Worm (Caenorhabditis elegans) whole organism, dauer: ENCODE results near the gene F18F11.4.

Experiments used
- unc-62 ChIP-seq: sonication (generic microtip); optimal IDR thresholded peaks from 2 replicates; lab custom pipeline; 2017; ENCODE audit warnings: missing biosample characterization, missing genetic modification reagents, missing genetic modification characterization

F18F11.4 gene

DNA sequence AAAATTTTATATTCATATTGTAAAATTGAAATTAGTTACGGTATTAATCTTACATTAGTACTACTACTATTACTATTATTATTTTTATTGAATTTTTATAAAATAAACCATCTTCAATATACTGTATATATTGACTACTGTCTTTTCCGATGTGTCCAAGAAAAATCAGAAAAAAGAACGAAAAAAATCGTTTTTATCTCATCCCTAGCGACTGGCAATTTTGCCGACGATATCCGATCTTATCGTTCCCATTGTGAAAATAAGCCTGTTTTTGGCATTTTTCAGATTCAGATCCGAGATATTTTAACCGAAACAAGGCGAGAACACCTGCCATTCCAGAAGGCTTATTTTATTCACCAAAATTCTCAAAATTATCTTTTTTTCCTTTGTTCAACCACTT is at the start of gene F18F11.4:
TSS of gene F18F11.4 (plus strand) at position 301 of the 400 bp plus-strand sequence.
- no peak for TF ChIP-seq unc-62 (GFP tag; lab: Kevin White, UChicago)

DNA sequence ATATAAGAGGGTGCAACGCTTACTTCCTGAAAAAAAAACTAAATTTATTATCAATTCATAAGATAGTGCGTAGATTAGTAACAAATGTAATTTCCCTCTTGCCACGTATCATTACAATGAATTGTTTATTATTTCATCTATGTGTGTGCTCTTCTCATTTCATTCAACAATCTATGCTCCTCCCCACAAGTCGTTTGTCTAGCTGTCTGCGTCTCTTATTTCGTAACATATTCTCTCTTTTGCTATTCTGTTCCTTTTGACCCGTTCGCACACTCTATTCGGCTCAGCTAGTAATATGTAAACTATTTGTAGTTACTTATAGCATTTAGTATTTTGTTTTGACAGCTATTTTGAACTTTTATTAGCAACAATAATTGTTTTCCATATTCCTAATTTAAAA is 48.6 kb upstream of the F18F11.4 start:
- TF ChIP-seq unc-62 (GFP tag; lab: Kevin White, UChicago), result no peak

DNA sequence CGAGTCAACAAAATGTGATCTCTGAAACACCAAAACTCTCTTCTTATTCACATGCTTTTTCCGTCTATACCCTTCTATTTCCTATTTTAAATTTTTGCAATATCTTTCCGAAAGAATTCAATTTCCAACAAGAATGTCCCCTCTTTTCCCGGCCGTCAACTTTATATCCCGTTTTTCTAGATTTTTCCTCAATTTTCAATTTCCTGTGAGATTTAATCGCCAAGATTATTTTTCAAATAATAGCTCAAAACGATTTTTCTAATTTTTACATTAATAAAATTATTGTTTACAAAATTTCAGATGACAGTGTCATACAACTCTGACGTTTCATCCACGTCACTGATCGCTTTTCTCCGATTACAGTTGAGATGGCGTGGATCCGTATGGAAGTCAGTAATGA is 47.3 kb upstream of the F18F11.4 start, which contains the start of gene best-19:
TSS of gene best-19 (plus strand) at position 301 of the 400 bp plus-strand sequence.
- TF ChIP-seq unc-62 (GFP tag; lab: Kevin White, UChicago), result no peak

ce11 chrIV:288027-288426 is 42.6 kb upstream of the F18F11.4 start, which contains the start of gene T21D12.14:
T21D12.14 (minus strand) TSS chrIV:288127.
- no peak for TF ChIP-seq unc-62 (GFP tag; lab: Kevin White, UChicago)

ce11 chrIV:290387-290786 is 40.2 kb upstream of the F18F11.4 start:
- TF ChIP-seq unc-62 (GFP tag; lab: Kevin White, UChicago), result no peak

DNA sequence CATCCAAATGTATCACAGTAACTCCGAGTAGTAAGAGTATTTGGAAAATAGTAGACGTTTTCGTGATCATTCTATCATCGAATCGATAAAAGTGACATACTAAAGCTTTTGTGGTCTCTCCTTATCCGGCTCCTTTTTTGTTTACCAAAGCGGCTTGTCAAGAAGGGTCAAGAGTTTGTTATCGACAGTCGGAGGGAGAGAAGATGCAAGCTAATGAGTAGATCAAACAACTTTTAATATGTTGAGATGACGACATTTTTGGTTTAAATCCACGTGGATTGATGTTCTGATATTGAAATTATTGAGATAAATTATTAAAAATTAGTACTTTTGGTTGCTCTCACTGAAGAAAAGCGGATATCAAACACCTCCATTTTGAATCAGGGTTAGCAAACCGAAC is 39.3 kb upstream of the F18F11.4 start, which contains the start of gene T21D12.7:
TSS of gene T21D12.7 (minus strand) at position 101 of the 400 bp plus-strand sequence.
- no peak for TF ChIP-seq unc-62 (GFP tag; lab: Kevin White, UChicago)

DNA sequence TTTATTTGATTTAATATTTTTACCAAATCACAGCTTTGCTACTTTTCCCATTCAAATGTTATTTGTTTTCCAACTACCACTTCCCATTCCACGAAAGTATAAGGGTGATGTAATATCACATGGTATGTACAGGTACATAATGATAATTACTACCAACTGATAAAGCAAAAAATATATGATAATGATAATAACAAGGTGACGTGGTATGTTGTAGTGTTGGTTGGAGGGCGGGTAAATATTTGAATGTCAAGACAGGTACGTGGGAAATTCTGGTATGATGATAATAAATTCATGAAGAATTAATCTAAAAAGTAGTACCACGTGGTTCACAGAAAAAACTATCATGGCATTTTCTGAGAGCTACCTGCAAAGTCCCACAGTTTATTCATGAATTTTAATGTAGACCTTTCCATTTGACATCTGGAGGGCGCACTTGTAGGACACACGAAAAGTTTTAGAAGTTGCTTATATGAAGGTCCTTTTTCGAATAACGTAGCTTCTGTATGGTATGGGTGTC is 38.7 kb upstream of the F18F11.4 start:
- no peak for TF ChIP-seq unc-62 (GFP tag; lab: Kevin White, UChicago)

ce11 chrIV:293163-293755 is 37.4 kb upstream of the F18F11.4 start:
- no peak for TF ChIP-seq unc-62 (GFP tag; lab: Kevin White, UChicago)

DNA sequence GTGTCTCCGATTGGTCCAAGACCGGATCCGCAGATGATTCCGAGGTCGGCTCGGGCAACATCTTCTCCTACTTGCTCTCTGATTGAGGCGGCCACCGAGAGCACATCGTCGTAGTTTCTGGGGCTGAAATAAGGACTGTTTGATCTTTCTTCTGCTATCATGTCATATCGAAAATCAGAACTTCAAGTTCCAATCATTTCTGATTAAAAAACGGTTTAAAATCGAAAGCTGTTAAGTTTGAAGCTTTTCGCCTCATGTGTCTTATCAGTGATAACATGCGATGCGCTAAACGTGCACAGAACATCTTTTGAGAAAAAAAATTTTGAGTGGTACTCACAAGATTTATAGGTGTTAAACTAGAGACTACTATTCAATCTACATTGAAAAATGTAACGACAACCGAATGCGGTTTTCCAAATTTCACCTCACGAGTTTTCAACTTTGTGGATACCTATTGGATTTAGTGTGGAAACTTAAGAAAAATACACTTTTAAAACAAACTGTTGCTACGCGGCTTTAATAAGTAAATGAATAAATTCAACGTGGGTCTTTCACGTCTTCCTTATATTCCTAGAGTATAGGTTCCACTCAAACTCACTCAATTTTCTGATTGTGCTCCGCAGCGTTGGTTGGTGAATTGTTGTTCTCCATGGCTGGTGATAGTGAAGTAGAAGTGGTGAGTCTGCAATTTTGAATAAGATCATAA is 36.5 kb upstream of the F18F11.4 start:
- no peak for TF ChIP-seq unc-62 (GFP tag; lab: Kevin White, UChicago)

DNA sequence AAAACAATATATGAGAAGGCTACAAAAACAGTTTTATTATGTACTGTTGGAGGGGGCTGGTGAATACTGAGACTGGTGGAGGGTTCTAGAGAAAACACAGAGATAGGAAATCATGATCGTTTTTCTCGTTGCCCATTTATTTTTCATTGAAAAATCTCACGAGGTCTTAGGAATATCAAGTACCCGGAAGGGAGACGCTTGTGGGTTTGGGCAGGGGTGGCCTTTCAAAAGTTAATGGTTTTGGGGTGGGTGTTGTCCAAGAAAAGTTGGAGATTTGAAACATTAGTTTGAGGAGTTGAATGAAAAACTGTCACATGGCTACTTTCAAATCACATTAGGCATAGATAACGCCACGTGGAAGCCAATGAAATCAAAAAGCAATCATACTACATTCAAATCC is 35.9 kb upstream of the F18F11.4 start:
- no peak for TF ChIP-seq unc-62 (GFP tag; lab: Kevin White, UChicago)

DNA sequence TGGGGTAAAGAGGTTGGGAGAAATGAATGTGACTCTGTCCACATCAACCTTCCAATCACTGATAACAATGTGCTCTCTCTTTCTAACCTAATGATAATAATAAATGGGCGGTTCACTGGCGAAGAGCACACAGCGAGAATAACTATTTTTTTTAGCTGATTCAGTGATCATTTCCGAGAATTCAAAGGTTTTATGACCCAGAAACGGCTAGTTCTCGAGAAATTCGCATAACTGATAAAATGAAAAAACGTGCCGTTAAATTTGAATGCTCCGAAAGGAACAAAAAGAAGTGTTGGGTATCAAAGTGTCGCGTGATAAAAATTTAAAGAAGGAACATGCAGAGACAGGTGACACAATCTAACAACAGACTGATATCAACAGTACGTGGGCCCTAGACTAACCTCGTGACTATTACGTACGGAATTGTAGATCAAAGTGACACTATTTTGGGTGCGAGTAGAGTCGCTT is 34.9 kb upstream of the F18F11.4 start:
- TF ChIP-seq unc-62 (GFP tag; lab: Kevin White, UChicago), result no peak

ce11 chrIV:296849-297248 is 33.8 kb upstream of the F18F11.4 start:
- TF ChIP-seq unc-62 (GFP tag; lab: Kevin White, UChicago), result no peak

DNA sequence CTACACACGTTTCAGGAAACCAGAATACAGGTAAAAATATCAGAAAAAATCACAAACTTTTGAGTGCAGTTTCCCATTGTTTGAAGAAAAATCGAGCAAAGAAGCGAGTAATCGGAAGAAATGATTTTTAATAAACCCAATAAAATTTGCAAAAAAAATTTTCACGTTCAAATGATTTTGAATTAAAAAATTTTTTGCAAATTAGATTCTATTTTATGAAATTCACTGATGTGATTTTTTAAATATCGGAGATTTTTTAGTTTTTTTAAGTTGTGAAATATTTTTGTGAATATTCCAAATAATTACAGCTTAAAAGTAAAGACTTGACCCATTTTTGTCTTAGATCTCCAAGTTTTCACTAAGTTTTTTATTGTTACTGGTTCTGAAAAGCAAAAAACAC is 32.4 kb upstream of the F18F11.4 start, which contains the start of gene pnp-1:
TSS of gene pnp-1 (minus strand) at position 101 of the 400 bp plus-strand sequence.
- no peak for TF ChIP-seq unc-62 (GFP tag; lab: Kevin White, UChicago)

DNA sequence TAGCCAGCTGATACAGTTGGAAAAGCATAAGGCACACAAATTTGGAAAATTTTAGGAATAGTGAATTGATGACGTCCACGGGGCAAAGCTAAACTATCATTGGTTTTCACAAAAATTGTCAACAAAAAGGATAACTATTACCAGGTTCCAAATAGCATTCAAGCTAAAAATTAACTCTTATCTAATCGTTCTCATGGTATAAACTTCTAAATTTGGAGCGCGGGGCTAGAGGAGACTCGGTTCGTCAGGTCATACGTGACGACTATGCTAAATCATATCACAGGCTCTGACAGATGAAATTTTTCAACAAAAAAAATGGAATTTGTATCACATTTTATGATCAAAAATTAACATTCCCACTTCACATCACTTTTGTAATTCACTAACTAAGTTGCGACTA is 31.4 kb upstream of the F18F11.4 start:
- TF ChIP-seq unc-62 (GFP tag; lab: Kevin White, UChicago), result no peak

DNA sequence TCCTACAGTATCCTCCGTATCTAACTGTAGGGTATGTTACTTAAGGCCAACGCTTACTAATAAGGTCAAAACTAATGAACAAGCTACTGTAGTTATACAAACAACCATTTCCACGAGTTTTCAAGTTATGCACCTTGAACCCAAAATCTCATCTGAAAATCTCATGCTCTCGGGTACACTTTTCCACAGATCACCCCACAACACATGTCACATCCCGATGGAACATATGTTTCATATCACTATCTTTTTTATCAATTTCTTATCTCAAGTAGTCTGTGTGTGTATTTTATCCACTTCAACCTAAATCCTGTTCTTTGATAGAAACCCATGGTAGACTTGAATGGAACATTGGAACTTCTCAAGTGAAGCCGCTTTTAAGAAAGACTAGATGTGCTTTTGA is 30.3 kb upstream of the F18F11.4 start:
- TF ChIP-seq unc-62 (GFP tag; lab: Kevin White, UChicago), result no peak

- TF ChIP-seq unc-62 (GFP tag; lab: Kevin White, UChicago), result no peak
These were observed 27.9 kb upstream of the F18F11.4 start for ce11 chrIV:302743-303142.
